Fruit fly (Drosophila melanogaster): ENCODE data around the gene mor.
A peak's percentile ranks its signal among the peaks of the same experiment; 100 is the strongest.

mor gene

dm6 chr3R:15972298-15972978 lies at the start of gene mor:
mor (minus strand) TSS chr3R:15972913.
- TF ChIP-seq CG6254 (GFP tag; optimal IDR thresholded peaks at IDR 0.05) (peak; percentile 99), sqz (GFP tag; optimal IDR thresholded peaks at IDR 0.05) (peak; percentile 73), CHES-1-like (GFP tag; optimal IDR thresholded peaks at IDR 0.05) (peak; percentile 53), MESR4 (GFP tag; optimal IDR thresholded peaks at IDR 0.05) (peak; percentile 37), CG10431 (GFP tag; optimal IDR thresholded peaks at IDR 0.05) (no peak), Dp (GFP tag; optimal IDR thresholded peaks at IDR 0.05) (peak; percentile 2), CTCF (GFP tag; optimal IDR thresholded peaks at IDR 0.05) (peak; percentile 38), CG17385 (GFP tag; optimal IDR thresholded peaks at IDR 0.05) (peak; percentile 29), wek (GFP tag; optimal IDR thresholded peaks at IDR 0.05) (peak; percentile 1), CG4360 (GFP tag; IDR thresholded peaks at IDR 0.05) (no peak), nom (GFP tag; optimal IDR thresholded peaks at IDR 0.05) (peak; percentile 26), Fer1 (GFP tag; optimal IDR thresholded peaks at IDR 0.05) (peak; percentile 8), Sin3A (optimal IDR thresholded peaks at IDR 0.05) (peak; percentile 94), Sox100B (GFP tag; optimal IDR thresholded peaks at IDR 0.05) (no peak), odd (GFP tag; optimal IDR thresholded peaks at IDR 0.05) (peak; percentile 23), ken (GFP tag; IDR thresholded peaks at IDR 0.05) (no peak), YL-1 (GFP tag; optimal IDR thresholded peaks at IDR 0.05) (peak; percentile 35), phol (tag; optimal IDR thresholded peaks at IDR 0.05) (peak; percentile 93), Med (GFP tag) (peak; percentile 74), tll (GFP tag; optimal IDR thresholded peaks at IDR 0.05) (peak in 1 of 2 experiments; percentile 39), cad (GFP tag; optimal IDR thresholded peaks at IDR 0.05) (peak; percentile 67), trem (tag; optimal IDR thresholded peaks at IDR 0.05) (no peak), CG4707 (GFP tag; optimal IDR thresholded peaks at IDR 0.05) (no peak), D (optimal IDR thresholded peaks at IDR 0.05) (peak; percentile 9), D (GFP tag; optimal IDR thresholded peaks at IDR 0.05) (no peak), CG7786 (GFP tag; optimal IDR thresholded peaks at IDR 0.05) (no peak), Bdp1 (GFP tag; optimal IDR thresholded peaks at IDR 0.05) (peak; percentile 4)

dm6 chr3R:16022005-16022404 lies 49.3 kb upstream of the mor start:
- no peak for TF ChIP-seq CG13287 (GFP tag; IDR thresholded peaks at IDR 0.05; ENCODE audit: partially characterized antibody)
- TF ChIP-seq Gsc (GFP tag; IDR thresholded peaks at IDR 0.05): no peak
- TF ChIP-seq CG12236 (GFP tag; optimal IDR thresholded peaks at IDR 0.05): no peak
- TF ChIP-seq ATbp (GFP tag; optimal IDR thresholded peaks at IDR 0.05): no peak
- TF ChIP-seq chinmo (GFP tag; IDR thresholded peaks at IDR 0.05; ENCODE audit: partially characterized antibody): no peak
- TF ChIP-seq tio (GFP tag; optimal IDR thresholded peaks at IDR 0.05): no peak
- TF ChIP-seq BEAF-32 (GFP tag; optimal IDR thresholded peaks at IDR 0.05): no peak
- peak; percentile 40 for TF ChIP-seq Deaf1 (tag; optimal IDR thresholded peaks at IDR 0.05)
- TF ChIP-seq disco-r (GFP tag; optimal IDR thresholded peaks at IDR 0.05): no peak
- TF ChIP-seq CG16779 (GFP tag; IDR thresholded peaks at IDR 0.05): no peak
- no peak for TF ChIP-seq tin (GFP tag; optimal IDR thresholded peaks at IDR 0.05)
- peak; percentile 29 for TF ChIP-seq CG1832 (GFP tag; optimal IDR thresholded peaks at IDR 0.05)
- TF ChIP-seq Nf-YB (GFP tag; optimal IDR thresholded peaks at IDR 0.05): peak; percentile 61
- peak; percentile 55 for TF ChIP-seq CG15479 (GFP tag; optimal IDR thresholded peaks at IDR 0.05)
- TF ChIP-seq dysf (GFP tag; IDR thresholded peaks at IDR 0.05): no peak
- TF ChIP-seq NC2β (GFP tag; optimal IDR thresholded peaks at IDR 0.05): no peak
- no peak for TF ChIP-seq Six4 (GFP tag; optimal IDR thresholded peaks at IDR 0.05)
- no peak for TF ChIP-seq Oli (tag; optimal IDR thresholded peaks at IDR 0.05)
- no peak for TF ChIP-seq toy (GFP tag; IDR thresholded peaks at IDR 0.05)
- TF ChIP-seq Nf-YC (tag; optimal IDR thresholded peaks at IDR 0.05): peak; percentile 5
- no peak for TF ChIP-seq usp (GFP tag; optimal IDR thresholded peaks at IDR 0.05)
- TF ChIP-seq CTCF (GFP tag; optimal IDR thresholded peaks at IDR 0.05): no peak
- TF ChIP-seq Sry-β (GFP tag; optimal IDR thresholded peaks at IDR 0.05): no peak
- TF ChIP-seq dan (GFP tag; IDR thresholded peaks at IDR 0.05): no peak
- TF ChIP-seq CG42726 (GFP tag; IDR thresholded peaks at IDR 0.05; ENCODE audit: partially characterized antibody): no peak

Data from whole organism, embryonic.